Fruit fly (Drosophila melanogaster): Measurements from ENCODE around the gene SkpA.
"Not testable (repeated sequence)": the region's sequence is repeated elsewhere in the genome, so short reads cannot be mapped to it uniquely, and the experiment has no call there.

Gene SkpA

DNA sequence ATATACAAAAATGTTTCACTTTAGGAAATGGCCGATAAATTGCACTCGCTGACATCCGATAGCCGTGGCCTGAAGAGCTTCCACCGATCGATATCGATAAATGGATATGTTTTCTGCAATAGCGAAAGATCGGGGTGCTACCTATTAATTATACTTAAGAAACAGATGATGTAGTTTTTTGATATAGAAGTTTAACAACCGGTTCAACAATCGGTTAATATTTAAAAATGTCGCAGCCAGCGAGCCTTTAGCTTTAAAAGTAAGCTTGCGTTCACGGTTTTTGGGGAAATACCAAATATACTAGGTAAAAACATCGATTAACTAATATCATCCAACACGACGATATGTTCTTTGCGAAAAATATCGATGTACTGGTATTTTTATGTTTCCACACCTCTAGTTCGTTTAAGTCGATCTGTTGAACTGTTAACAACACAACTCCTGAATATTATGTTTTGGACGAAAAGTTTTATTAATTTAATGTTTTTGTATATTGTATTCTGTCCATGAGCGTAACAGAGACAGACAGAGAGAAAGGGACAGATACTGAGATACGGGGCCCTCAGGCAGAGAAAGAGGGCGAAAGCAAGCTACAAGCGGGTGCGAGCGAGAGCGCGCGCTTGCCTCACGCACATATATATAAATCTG lies 20.3 kb upstream of the SkpA start, which contains the start of gene Dredd:
Dredd (minus strand) TSS at position 51 of the 648 bp plus-strand sequence.
- no peak for TF ChIP-seq Sin3A (optimal IDR thresholded peaks at IDR 0.05)
- TF ChIP-seq psq (optimal IDR thresholded peaks at IDR 0.05), result no peak
- no peak for TF ChIP-seq Myc (optimal IDR thresholded peaks at IDR 0.05)
- TF ChIP-seq insv (optimal IDR thresholded peaks at IDR 0.05), result no peak
- no peak for TF ChIP-seq h (optimal IDR thresholded peaks at IDR 0.05)
- TF ChIP-seq ttk (optimal IDR thresholded peaks at IDR 0.05), result no peak

DNA sequence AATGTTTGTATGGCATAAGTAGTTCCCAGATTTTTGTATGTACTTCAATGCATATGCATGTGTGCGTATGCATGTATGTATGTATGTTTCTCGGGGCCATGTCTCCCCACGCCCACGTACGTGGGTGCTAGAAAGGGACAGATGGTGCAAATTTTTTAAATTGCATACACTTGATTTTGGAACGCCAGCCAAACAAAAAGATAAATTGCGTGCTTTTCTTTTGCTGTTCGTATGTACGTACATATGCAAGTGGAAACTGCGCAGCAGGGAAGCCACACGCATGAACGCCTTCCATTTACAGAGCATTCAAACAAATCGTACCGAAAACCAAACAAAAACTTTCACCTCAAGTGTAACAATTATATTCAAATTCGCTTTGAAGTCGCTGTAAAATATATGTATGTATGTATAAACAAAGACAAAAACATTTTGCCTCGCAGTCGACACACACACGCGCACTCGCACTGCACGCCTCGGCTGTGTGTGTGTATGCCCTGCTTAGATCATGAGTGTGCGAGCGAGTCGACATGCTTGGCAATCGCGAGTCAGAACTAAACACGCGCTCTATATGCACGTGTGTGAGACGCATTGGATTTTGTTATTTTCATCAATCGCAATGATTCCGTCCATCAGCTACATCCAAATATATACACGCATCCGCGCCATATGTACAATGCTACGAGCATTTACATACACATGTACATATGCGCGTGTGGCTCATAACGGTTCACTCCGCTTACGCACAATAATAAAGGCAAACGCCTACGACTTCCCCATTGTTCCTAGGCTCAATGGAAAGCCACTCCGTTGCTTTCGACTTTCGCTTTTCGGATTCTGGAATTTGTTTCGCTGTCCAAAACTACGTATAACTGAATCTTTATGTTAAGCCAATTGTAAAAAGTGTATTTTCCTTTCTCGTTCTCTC lies 19.0 kb upstream of the SkpA start:
- no peak for TF ChIP-seq psq (optimal IDR thresholded peaks at IDR 0.05)
- TF ChIP-seq h (optimal IDR thresholded peaks at IDR 0.05), result no peak
- TF ChIP-seq ttk (optimal IDR thresholded peaks at IDR 0.05), result no peak
- no peak for TF ChIP-seq Myc (optimal IDR thresholded peaks at IDR 0.05)
- no peak for TF ChIP-seq Sin3A (optimal IDR thresholded peaks at IDR 0.05)
- no peak for TF ChIP-seq insv (optimal IDR thresholded peaks at IDR 0.05)

DNA sequence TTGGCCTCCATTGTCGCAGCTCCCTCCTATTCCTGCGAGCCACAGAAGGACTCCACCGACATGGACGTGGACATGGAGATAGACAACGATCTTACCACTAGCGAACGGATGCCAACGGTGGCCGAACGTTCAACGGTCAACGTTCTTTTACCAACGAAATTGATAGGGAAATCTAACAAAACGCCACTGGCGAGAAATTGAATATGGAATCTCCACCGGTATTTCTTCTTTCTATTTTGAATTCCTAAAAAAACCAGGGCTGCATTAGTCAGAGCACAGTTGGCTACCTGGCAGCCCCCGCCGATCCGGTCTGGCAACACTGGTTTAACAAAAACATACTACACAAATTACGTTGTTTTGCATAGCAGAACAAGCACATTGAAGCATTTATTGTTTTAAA lies 11.5 kb upstream of the SkpA start, which contains the start of gene CG13367:
CG13367 (plus strand) TSS at position 301 of the 400 bp plus-strand sequence.
- not testable (repeated sequence) for TF ChIP-seq insv, psq, Myc (optimal IDR thresholded peaks at IDR 0.05)

DNA sequence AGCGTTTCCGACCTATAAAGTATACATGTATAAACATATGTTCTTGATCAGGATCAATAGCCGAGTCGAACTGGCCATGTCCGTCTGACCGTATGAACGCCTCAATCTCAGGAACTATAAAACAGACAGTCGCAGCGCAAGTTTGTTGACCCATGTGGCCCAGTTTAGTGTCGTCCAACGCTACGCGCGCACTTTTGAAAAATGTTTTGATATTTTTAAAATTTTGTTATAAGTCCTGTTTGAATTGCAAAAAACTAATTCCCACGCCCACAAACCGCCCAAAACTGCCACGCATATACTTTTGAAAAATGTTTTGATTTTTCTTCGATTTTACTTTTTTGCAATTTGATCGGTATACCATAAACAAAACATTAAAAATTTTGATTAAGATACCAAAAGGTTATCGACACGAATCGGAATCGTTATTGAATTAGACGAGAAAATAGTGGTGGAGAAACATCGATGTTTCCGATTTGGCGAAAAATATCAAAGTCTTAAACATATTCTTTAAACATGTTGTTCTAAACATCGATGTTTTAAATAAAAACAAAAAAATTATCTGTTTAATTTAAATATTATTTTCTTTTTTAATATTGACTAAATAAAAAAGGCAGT lies 9.4 kb upstream of the SkpA start:
- TF ChIP-seq insv (optimal IDR thresholded peaks at IDR 0.05), result no peak
- no peak for TF ChIP-seq ttk (optimal IDR thresholded peaks at IDR 0.05)
- TF ChIP-seq h (optimal IDR thresholded peaks at IDR 0.05), result no peak
- TF ChIP-seq psq (optimal IDR thresholded peaks at IDR 0.05), result no peak
- TF ChIP-seq Sin3A (optimal IDR thresholded peaks at IDR 0.05), result no peak
- TF ChIP-seq Myc (optimal IDR thresholded peaks at IDR 0.05), result no peak

DNA sequence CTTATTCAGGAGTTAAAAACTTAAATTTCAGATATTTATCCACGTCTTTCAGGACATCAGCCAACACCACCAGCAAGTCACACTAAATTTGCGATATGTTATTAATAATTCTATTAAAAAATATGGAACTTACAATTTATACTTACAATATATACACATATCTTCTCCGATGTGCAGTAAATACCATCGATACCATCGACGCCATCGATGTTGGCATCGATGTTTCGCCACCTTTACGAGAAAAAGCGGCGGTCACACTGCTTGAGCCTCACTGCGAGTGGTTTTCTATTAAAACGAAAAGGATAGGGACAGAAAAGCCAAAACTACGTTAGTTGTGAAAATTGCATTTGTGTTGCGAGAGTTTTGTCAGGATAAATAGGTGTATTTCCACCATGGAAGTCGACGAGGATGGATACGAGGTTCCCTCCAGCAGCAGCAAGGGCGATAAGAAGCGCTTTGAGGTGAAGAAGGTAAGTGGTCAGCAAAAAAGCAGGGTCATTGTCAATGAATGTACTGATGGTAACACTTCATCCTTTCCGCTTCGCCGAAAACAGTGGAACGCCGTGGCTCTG lies 8.8 kb upstream of the SkpA start, which contains the start of gene Roc1a:
Roc1a (plus strand) TSS at position 249 of the 572 bp plus-strand sequence.
- TF ChIP-seq Myc (optimal IDR thresholded peaks at IDR 0.05) (no peak), Sin3A (optimal IDR thresholded peaks at IDR 0.05) (no peak), h (optimal IDR thresholded peaks at IDR 0.05) (no peak), insv (optimal IDR thresholded peaks at IDR 0.05) (no peak), psq (optimal IDR thresholded peaks at IDR 0.05) (no peak), ttk (optimal IDR thresholded peaks at IDR 0.05) (no peak)

DNA sequence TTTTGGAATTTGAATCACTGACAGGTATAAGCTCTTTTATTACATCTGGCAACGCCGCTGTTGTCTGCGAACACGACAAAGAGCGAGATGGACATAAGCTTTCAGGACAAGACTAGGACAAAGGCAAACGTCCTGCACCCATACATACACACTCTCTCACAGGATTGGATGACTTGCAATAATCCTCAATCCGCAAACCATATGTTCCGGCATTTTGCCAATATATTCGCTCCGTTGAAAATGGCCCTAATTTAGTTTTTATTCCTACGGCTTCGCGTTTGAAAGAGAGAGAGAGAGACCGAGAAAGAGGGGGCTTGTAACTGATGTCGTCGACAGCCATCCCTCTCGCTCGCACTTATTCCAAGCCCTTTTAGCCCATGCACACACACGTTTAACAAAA lies 1.7 kb upstream of the SkpA start:
- TF ChIP-seq Sin3A (optimal IDR thresholded peaks at IDR 0.05) (no peak), h (optimal IDR thresholded peaks at IDR 0.05) (no peak), Myc (optimal IDR thresholded peaks at IDR 0.05) (no peak), ttk (optimal IDR thresholded peaks at IDR 0.05) (no peak), psq (optimal IDR thresholded peaks at IDR 0.05) (no peak), insv (optimal IDR thresholded peaks at IDR 0.05) (no peak)

DNA sequence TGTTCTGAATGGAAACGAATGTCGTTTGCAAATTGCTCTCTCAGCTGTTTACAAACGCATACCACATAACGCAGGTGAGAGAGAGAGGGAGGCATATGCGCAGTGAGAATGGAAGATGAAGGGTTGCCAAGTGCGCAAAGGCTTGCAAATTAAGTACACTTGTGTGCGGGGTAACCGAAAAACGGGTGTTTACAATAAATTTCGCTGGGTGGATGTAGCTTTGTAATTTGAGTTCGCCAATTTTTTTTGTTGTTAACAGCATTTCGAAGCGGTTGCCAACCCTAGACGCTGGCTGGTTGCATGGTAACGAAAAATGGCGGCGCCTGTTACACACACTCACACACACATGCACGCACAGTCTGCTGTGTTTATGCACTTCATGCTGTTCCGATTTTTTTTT lies 965 bp upstream of the SkpA start:
- TF ChIP-seq insv (optimal IDR thresholded peaks at IDR 0.05) (no peak), Myc (optimal IDR thresholded peaks at IDR 0.05) (no peak), Sin3A (optimal IDR thresholded peaks at IDR 0.05) (no peak), h (optimal IDR thresholded peaks at IDR 0.05) (no peak), psq (optimal IDR thresholded peaks at IDR 0.05) (no peak), ttk (optimal IDR thresholded peaks at IDR 0.05) (no peak)

DNA sequence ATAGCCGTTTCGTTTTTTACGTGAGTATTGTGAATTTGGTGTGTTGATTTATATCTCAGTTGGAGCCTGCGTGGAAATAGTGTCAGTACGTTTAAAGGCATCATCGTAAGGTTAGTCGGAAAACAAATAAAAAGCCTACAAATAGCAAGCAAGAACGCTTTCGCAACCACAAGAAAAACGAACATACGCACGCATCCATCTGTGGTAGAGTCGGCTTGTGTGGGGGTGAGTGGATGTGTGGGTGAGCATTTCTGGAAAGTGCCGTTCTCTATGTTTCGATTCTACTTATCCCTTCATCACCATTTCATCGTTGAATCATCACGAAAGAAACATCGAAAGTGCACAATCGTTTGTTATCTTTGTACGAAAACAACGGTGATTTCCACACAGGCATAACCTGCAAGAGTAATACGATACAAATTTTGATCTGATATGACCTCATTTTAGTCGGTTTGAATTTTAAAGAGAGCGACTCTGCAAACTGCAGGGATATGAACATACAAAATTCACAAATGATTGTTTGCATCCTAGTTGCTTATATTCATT lies 539 bp downstream of the SkpA start:
- TF ChIP-seq insv (optimal IDR thresholded peaks at IDR 0.05), result no peak
- TF ChIP-seq ttk (optimal IDR thresholded peaks at IDR 0.05), result no peak
- no peak for TF ChIP-seq Myc (optimal IDR thresholded peaks at IDR 0.05)
- no peak for TF ChIP-seq h (optimal IDR thresholded peaks at IDR 0.05)
- TF ChIP-seq psq (optimal IDR thresholded peaks at IDR 0.05), result no peak
- TF ChIP-seq Sin3A (optimal IDR thresholded peaks at IDR 0.05), result no peak

DNA sequence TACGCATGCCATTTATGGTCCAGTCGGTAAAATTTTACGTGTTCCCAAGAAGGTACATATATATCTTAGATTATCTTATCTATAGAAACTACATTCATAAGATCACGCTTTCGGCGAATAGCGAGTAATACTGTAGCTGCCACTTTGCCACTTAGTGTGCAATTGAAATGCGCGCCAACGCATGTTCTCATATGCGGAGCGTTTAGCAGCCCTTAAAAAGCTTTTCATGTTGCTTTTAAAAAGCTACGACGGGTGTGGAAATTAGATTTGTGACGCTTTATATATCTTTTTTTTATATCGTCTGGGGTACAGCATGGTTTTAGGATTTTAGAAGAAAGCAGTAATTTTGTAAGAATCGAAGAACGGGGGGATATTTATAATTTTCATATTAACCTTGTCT lies 2.1 kb downstream of the SkpA start:
- TF ChIP-seq Myc (optimal IDR thresholded peaks at IDR 0.05), result no peak
- no peak for TF ChIP-seq Sin3A (optimal IDR thresholded peaks at IDR 0.05)
- TF ChIP-seq ttk (optimal IDR thresholded peaks at IDR 0.05), result no peak
- no peak for TF ChIP-seq insv (optimal IDR thresholded peaks at IDR 0.05)
- no peak for TF ChIP-seq psq (optimal IDR thresholded peaks at IDR 0.05)
- no peak for TF ChIP-seq h (optimal IDR thresholded peaks at IDR 0.05)

DNA sequence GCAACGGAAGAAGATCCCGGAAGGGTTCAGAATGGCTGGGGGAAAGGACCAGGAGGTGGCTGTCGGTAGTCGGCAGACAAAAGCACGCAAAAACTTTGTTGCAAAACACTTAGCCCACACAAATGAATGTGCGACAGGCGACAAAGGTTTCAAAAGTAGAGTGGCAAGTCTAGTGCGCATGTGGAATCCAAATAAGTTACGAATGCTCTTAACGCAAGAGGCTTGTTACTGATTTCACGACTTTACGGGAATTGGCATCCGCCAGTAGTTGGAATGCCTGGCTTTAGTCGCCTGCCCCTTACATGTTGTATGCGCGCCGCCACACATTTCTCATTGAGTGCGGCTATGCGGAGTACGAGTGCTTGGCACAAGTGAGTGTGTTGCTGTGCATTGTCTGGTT lies 22.6 kb downstream of the SkpA start:
- TF ChIP-seq insv (optimal IDR thresholded peaks at IDR 0.05) (no peak), h (optimal IDR thresholded peaks at IDR 0.05) (no peak), ttk (optimal IDR thresholded peaks at IDR 0.05) (no peak), Sin3A (optimal IDR thresholded peaks at IDR 0.05) (no peak), psq (optimal IDR thresholded peaks at IDR 0.05) (no peak), Myc (optimal IDR thresholded peaks at IDR 0.05) (no peak)

DNA sequence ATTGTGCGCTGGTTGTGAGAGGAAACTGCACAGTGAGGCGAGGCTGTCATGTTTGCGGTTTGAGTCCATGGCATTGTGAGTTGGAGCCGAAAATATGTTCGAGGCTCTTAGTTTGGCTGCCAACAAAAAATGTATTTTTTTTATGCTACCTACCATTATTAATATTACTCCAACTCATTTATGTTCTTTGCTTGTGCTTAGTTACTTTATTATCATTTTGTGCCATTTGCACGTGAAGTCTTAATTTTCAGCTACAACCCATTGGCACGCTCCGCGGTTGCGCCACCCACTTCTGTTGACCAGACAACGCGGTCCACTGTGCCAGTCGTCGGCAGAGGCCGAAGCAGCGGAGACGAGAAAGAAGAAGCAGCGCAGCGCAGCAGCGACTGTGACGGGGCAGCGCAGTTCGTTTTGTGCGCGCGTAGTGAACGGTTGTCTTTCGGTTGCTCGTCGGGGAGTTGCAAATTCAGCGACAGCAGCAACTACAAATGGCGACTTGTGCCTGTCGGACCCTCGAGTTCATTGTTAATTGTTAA lies 30.6 kb downstream of the SkpA start, which contains the start of gene sdk:
sdk (plus strand) TSS at position 398 of the 536 bp plus-strand sequence.
- no peak for TF ChIP-seq h (optimal IDR thresholded peaks at IDR 0.05)
- TF ChIP-seq Myc (optimal IDR thresholded peaks at IDR 0.05), result no peak
- TF ChIP-seq psq (optimal IDR thresholded peaks at IDR 0.05), result no peak
- no peak for TF ChIP-seq ttk (optimal IDR thresholded peaks at IDR 0.05)
- no peak for TF ChIP-seq insv (optimal IDR thresholded peaks at IDR 0.05)
